Fruit fly (Drosophila melanogaster) whole organism, embryonic: ENCODE measurements around the gene CG16959.

Source experiments
- Atf-2 ChIP-seq: fragments of 200-800 bp; sonication (Bioruptor generic); optimal IDR thresholded peaks from 2 replicates; lab custom pipeline; 2016; ENCODE audit warnings: missing biosample characterization, missing genetic modification characterization
- Bdp1 ChIP-seq: fragments of 200-800 bp; sonication (Bioruptor generic); optimal IDR thresholded peaks from 3 replicates; lab custom pipeline; 2016; ENCODE audit warnings: missing biosample characterization, missing genetic modification characterization
- CG1024 ChIP-seq: fragments of 200-800 bp; sonication (Bioruptor generic); IDR thresholded peaks from 2 replicates; pipeline ENCODE4 v1.3.6; 2022; ENCODE audit warnings: missing biosample characterization, missing genetic modification characterization
- CG10366 ChIP-seq: fragments of 200-800 bp; sonication (Bioruptor generic); IDR thresholded peaks from 2 replicates; pipeline ENCODE4 v1.3.6; 2022; ENCODE audit warnings: missing biosample characterization, missing genetic modification characterization
- CG12219 ChIP-seq: fragments of 200-800 bp; sonication (Bioruptor generic); optimal IDR thresholded peaks from 3 replicates; lab custom pipeline; 2018; ENCODE audit warnings: missing biosample characterization, mild to moderate bottlenecking, missing genetic modification characterization
- CG14050 ChIP-seq: fragments of 200-800 bp; sonication (Bioruptor generic); IDR thresholded peaks from 3 replicates; pipeline ENCODE4 v1.3.6; 2022; ENCODE audit warnings: missing biosample characterization, missing genetic modification characterization
- CG14667 ChIP-seq: fragments of 200-800 bp; sonication (Bioruptor generic); IDR thresholded peaks from 2 replicates; pipeline ENCODE4 v1.3.6; 2022; ENCODE audit warnings: missing biosample characterization, missing genetic modification characterization
- CG1603 ChIP-seq: fragments of 200-800 bp; sonication (Bioruptor generic); optimal IDR thresholded peaks from 2 replicates; lab custom pipeline; 2019; ENCODE audit warnings: missing biosample characterization, mild to moderate bottlenecking, missing genetic modification characterization, moderate library complexity
- CG16779 ChIP-seq: fragments of 200-800 bp; sonication (Bioruptor generic); IDR thresholded peaks from 2 replicates; pipeline ENCODE4 v1.3.6; 2022; ENCODE audit warnings: missing biosample characterization, missing genetic modification characterization
- CG17385 ChIP-seq: fragments of 200-800 bp; sonication (Bioruptor generic); optimal IDR thresholded peaks from 3 replicates; lab custom pipeline; 2018; ENCODE audit warnings: missing biosample characterization, mild to moderate bottlenecking, missing genetic modification characterization
- CG3163 ChIP-seq: fragments of 200-800 bp; sonication (Bioruptor generic); optimal IDR thresholded peaks from 3 replicates; lab custom pipeline; 2016; ENCODE audit warnings: missing biosample characterization, missing genetic modification characterization
- CG32767 ChIP-seq: fragments of 200-800 bp; sonication (Bioruptor generic); IDR thresholded peaks from 2 replicates; pipeline ENCODE4 v1.3.6; 2022; ENCODE audit warnings: missing biosample characterization, missing genetic modification characterization
- CG4730 ChIP-seq: fragments of 200-800 bp; sonication (Bioruptor generic); IDR thresholded peaks from 2 replicates; pipeline ENCODE4 v1.3.6; 2022; ENCODE audit warnings: missing biosample characterization, missing genetic modification characterization
- CG4854 ChIP-seq: fragments of 200-800 bp; sonication (Bioruptor generic); optimal IDR thresholded peaks from 2 replicates; lab custom pipeline; 2016; ENCODE audit warnings: missing biosample characterization, missing genetic modification characterization, inconsistent platforms
- CG5180 ChIP-seq: fragments of 200-800 bp; sonication (Bioruptor generic); optimal IDR thresholded peaks from 3 replicates; lab custom pipeline; 2017; ENCODE audit warnings: missing biosample characterization, missing genetic modification characterization, mild to moderate bottlenecking, moderate library complexity, missing genetic modification reagents
- CG6689 ChIP-seq: fragments of 200-800 bp; sonication (Bioruptor generic); IDR thresholded peaks from 2 replicates; pipeline ENCODE4 v1.3.6; 2022; ENCODE audit warnings: missing biosample characterization, missing genetic modification characterization
- CG6765 ChIP-seq: fragments of 200-800 bp; sonication (Bioruptor generic); optimal IDR thresholded peaks from 3 replicates; lab custom pipeline; 2017; ENCODE audit warnings: missing biosample characterization, mild to moderate bottlenecking, missing genetic modification characterization
- CG6813 ChIP-seq: fragments of 200-800 bp; sonication (Bioruptor generic); optimal IDR thresholded peaks from 2 replicates; lab custom pipeline; 2017; ENCODE audit warnings: missing biosample characterization, missing genetic modification characterization, mild to moderate bottlenecking, moderate library complexity, missing genetic modification reagents
- CG7839 ChIP-seq: fragments of 200-800 bp; sonication (Bioruptor generic); optimal IDR thresholded peaks from 3 replicates; lab custom pipeline; 2018; ENCODE audit warnings: missing biosample characterization, mild to moderate bottlenecking, missing genetic modification characterization, moderate library complexity
- CG8944 ChIP-seq: fragments of 200-800 bp; sonication (Bioruptor generic); optimal IDR thresholded peaks from 3 replicates; lab custom pipeline; 2016; ENCODE audit warnings: missing biosample characterization, missing genetic modification characterization
- CoRest ChIP-seq: fragments of 200-800 bp; sonication (Bioruptor generic); optimal IDR thresholded peaks from 3 replicates; lab custom pipeline; 2018; ENCODE audit warnings: missing biosample characterization, mild to moderate bottlenecking, missing genetic modification characterization, moderate library complexity
- D ChIP-seq, 2 experiments: fragments of 200-800 bp in 1 of 2; fragments of >200 bp in 1 of 2; sonication (Bioruptor generic) in 1 of 2; optimal IDR thresholded peaks; 2 replicates in 1 of 2; 3 replicates in 1 of 2; lab custom pipeline; 2017; ENCODE audit warnings: mild to moderate bottlenecking in 1 of 2, missing biosample characterization in 1 of 2, missing genetic modification characterization in 1 of 2, missing genetic modification reagents in 1 of 2
- Dbx ChIP-seq: fragments of 200-800 bp; sonication (Bioruptor generic); IDR thresholded peaks from 3 replicates; pipeline ENCODE4 v1.3.6; 2022; ENCODE audit warnings: missing biosample characterization, missing genetic modification characterization
- Dek ChIP-seq: fragments of 200-800 bp; sonication (Bioruptor generic); optimal IDR thresholded peaks from 3 replicates; lab custom pipeline; 2019; ENCODE audit warnings: missing biosample characterization, mild to moderate bottlenecking, missing genetic modification characterization, moderate library complexity
- Dll ChIP-seq: fragments of 200-800 bp; sonication (Bioruptor generic); IDR thresholded peaks from 4 replicates; pipeline ENCODE4 v1.3.6; 2022; ENCODE audit warnings: missing biosample characterization, missing genetic modification characterization; ENCODE audit not compliant: partially characterized antibody
- H15 ChIP-seq: fragments of 200-800 bp; sonication (Bioruptor generic); IDR thresholded peaks from 3 replicates; pipeline ENCODE4 v1.3.6; 2022; ENCODE audit warnings: missing biosample characterization, missing genetic modification characterization
- Hr51 ChIP-seq, 2 experiments: fragments of 200-800 bp; sonication (Bioruptor generic); optimal IDR thresholded peaks; 2 replicates in 1 of 2; 3 replicates in 1 of 2; lab custom pipeline; 2016 to 2018; ENCODE audit warnings: missing biosample characterization in 2 of 2, missing genetic modification characterization in 2 of 2, mild to moderate bottlenecking in 1 of 2, moderate library complexity in 1 of 2
- MBD-R2 ChIP-seq: fragments of 200-800 bp; sonication (Bioruptor generic); IDR thresholded peaks from 2 replicates; pipeline ENCODE4 v1.3.6; 2022; ENCODE audit warnings: missing biosample characterization, missing genetic modification characterization
- Med ChIP-seq: fragments of 200-800 bp; sonication (Bioruptor generic); peaks from one replicate; lab custom pipeline; 2016; ENCODE audit warnings: missing biosample characterization, missing genetic modification characterization, mild to moderate bottlenecking, inconsistent platforms, moderate library complexity
- Nf-YC ChIP-seq: fragments of 200-800 bp; optimal IDR thresholded peaks from 3 replicates; lab custom pipeline; 2019; ENCODE audit warnings: missing biosample characterization, mild to moderate bottlenecking, missing genetic modification characterization, moderate library complexity
- Sox102F ChIP-seq: fragments of 200-800 bp; sonication (Bioruptor generic); optimal IDR thresholded peaks from 2 replicates; lab custom pipeline; 2018; ENCODE audit warnings: missing biosample characterization, mild to moderate bottlenecking, missing genetic modification characterization, moderate library complexity
- ac ChIP-seq: fragments of 200-800 bp; sonication (Bioruptor generic); optimal IDR thresholded peaks from 3 replicates; lab custom pipeline; 2017; ENCODE audit warnings: missing biosample characterization, mild to moderate bottlenecking, missing genetic modification characterization
- ap ChIP-seq: fragments of 200-800 bp; sonication (Bioruptor generic); IDR thresholded peaks from 2 replicates; pipeline ENCODE4 v1.3.6; 2022; ENCODE audit warnings: missing biosample characterization, missing genetic modification characterization
- bbx ChIP-seq: fragments of 200-800 bp; sonication (Bioruptor generic); IDR thresholded peaks from 2 replicates; pipeline ENCODE4 v1.3.6; 2022; ENCODE audit warnings: missing biosample characterization, missing genetic modification characterization; ENCODE audit not compliant: partially characterized antibody
- ems ChIP-seq: fragments of 200-800 bp; sonication (Bioruptor generic); optimal IDR thresholded peaks from 3 replicates; lab custom pipeline; 2016; ENCODE audit warnings: missing biosample characterization, missing genetic modification characterization
- gro ChIP-seq: fragments of 200-800 bp; sonication (Bioruptor generic); optimal IDR thresholded peaks from 2 replicates; lab custom pipeline; 2016; ENCODE audit warnings: missing biosample characterization, missing genetic modification characterization
- gsb-n ChIP-seq: fragments of 200-800 bp; sonication (Bioruptor generic); optimal IDR thresholded peaks from 3 replicates; lab custom pipeline; 2018; ENCODE audit warnings: missing biosample characterization, mild to moderate bottlenecking, missing genetic modification characterization
- hb ChIP-seq: fragments of 200-800 bp; sonication (Bioruptor generic); IDR thresholded peaks from 3 replicates; pipeline ENCODE4 v1.3.6; 2022; ENCODE audit warnings: missing biosample characterization, missing genetic modification characterization; ENCODE audit not compliant: partially characterized antibody
- mam ChIP-seq: fragments of 200-800 bp; sonication (Bioruptor generic); optimal IDR thresholded peaks from 3 replicates; lab custom pipeline; 2016; ENCODE audit warnings: missing biosample characterization, missing genetic modification characterization
- nau ChIP-seq: fragments of 200-800 bp; sonication (Bioruptor generic); optimal IDR thresholded peaks from 3 replicates; lab custom pipeline; 2017; ENCODE audit warnings: missing biosample characterization, mild to moderate bottlenecking, missing genetic modification characterization, missing genetic modification reagents
- pros ChIP-seq: fragments of 200-800 bp; sonication (Bioruptor generic); optimal IDR thresholded peaks from 3 replicates; lab custom pipeline; 2019; ENCODE audit warnings: missing biosample characterization, mild to moderate bottlenecking, missing genetic modification characterization, moderate library complexity
- pzg ChIP-seq: fragments of 200-800 bp; sonication (Bioruptor generic); optimal IDR thresholded peaks from 3 replicates; lab custom pipeline; 2018; ENCODE audit warnings: missing biosample characterization, mild to moderate bottlenecking, missing genetic modification characterization, moderate library complexity
- ro ChIP-seq: fragments of 200-800 bp; sonication (Bioruptor generic); IDR thresholded peaks from 2 replicates; pipeline ENCODE4 v1.3.6; 2022; ENCODE audit warnings: missing biosample characterization, missing genetic modification characterization
- salm ChIP-seq: fragments of 200-800 bp; sonication (Bioruptor generic); optimal IDR thresholded peaks from 2 replicates; lab custom pipeline; 2018; ENCODE audit warnings: missing biosample characterization, mild to moderate bottlenecking, missing genetic modification characterization
- schlank ChIP-seq: fragments of 200-800 bp; sonication (Bioruptor generic); optimal IDR thresholded peaks from 2 replicates; lab custom pipeline; 2018; ENCODE audit warnings: missing biosample characterization, mild to moderate bottlenecking, missing genetic modification characterization
- sens ChIP-seq: fragments of 200-800 bp; sonication (Bioruptor generic); peaks from one replicate; lab custom pipeline; 2016; ENCODE audit warnings: missing biosample characterization, missing genetic modification characterization
- slou ChIP-seq: fragments of 200-800 bp; sonication (Bioruptor generic); optimal IDR thresholded peaks from 3 replicates; lab custom pipeline; 2016; ENCODE audit warnings: missing biosample characterization, missing genetic modification characterization
- tio ChIP-seq: fragments of 200-800 bp; sonication (Bioruptor generic); optimal IDR thresholded peaks from 2 replicates; lab custom pipeline; 2017; ENCODE audit warnings: missing biosample characterization, missing genetic modification characterization, inconsistent platforms
- tup ChIP-seq: fragments of 200-800 bp; sonication (Bioruptor generic); optimal IDR thresholded peaks from 2 replicates; lab custom pipeline; 2016; ENCODE audit warnings: missing biosample characterization, mild to moderate bottlenecking, missing genetic modification characterization, moderate library complexity
- twi ChIP-seq: fragments of 200-800 bp; optimal IDR thresholded peaks from 2 replicates; lab custom pipeline; 2019; ENCODE audit warnings: missing biosample characterization, mild to moderate bottlenecking, missing genetic modification characterization, moderate library complexity
- yki ChIP-seq: fragments of >200 bp; optimal IDR thresholded peaks from 3 replicates; lab custom pipeline; 2018

Gene CG16959

dm6 chr3L:15163414-15163813, 38.3 kb upstream of the CG16959 start, which contains the start of gene CG7011 (continued):
- TF ChIP-seq nau (GFP tag; lab: Kevin White, UChicago) (no peak), slou (no peak), salm (tag; lab: Kevin White, UChicago) (no peak), CG6813 (no peak), ac (no peak), CoRest (tag; lab: Kevin White, UChicago) (no peak), sens (GFP tag; lab: Kevin White, UChicago) (peak; percentile 23), CG14050 (peak; percentile 34; the same call in 1 of the 3 replicates), schlank (tag; lab: Kevin White, UChicago) (no peak), CG7839 (no peak), Sox102F (GFP tag; lab: Kevin White, UChicago) (no peak), Dbx (GFP tag; lab: Robert Waterston, UW) (no peak), CG6765 (GFP tag; lab: Kevin White, UChicago) (no peak), CG1603 (tag; lab: Kevin White, UChicago) (peak; percentile 30), tup (no peak), bbx (GFP tag; lab: Robert Waterston, UW) (peak; percentile 78), Dek (tag; lab: Kevin White, UChicago) (no peak), Med (GFP tag; lab: Kevin White, UChicago) (peak; percentile 86), CG4854 (no peak), CG3163 (GFP tag; lab: Kevin White, UChicago) (no peak), CG8944 (GFP tag; lab: Kevin White, UChicago) (no peak), twi (tag; lab: Kevin White, UChicago) (peak; percentile 6), Atf-2 (GFP tag; lab: Kevin White, UChicago) (no peak), Hr51 (GFP tag; optimal IDR thresholded peaks at IDR 0.05; lab: Kevin White, UChicago) (no peak), CG10366 (GFP tag; lab: Robert Waterston, UW) (no peak), ro (GFP tag; lab: Robert Waterston, UW) (no peak), H15 (GFP tag; lab: Robert Waterston, UW) (no peak), Nf-YC (tag; lab: Kevin White, UChicago) (no peak), hb (GFP tag; lab: Robert Waterston, UW) (0 out of 3 replicates have a peak, but pooled peaks have one; percentile 34), yki (lab: Kevin White, UChicago) (no peak), CG12219 (no peak), pzg (GFP tag; lab: Kevin White, UChicago) (peak; percentile 57), Bdp1 (GFP tag; lab: Kevin White, UChicago) (no peak), CG1024 (GFP tag; lab: Robert Waterston, UW) (no peak), ems (GFP tag; lab: Kevin White, UChicago) (no peak), CG32767 (GFP tag; lab: Robert Waterston, UW) (no peak), gsb-n (tag; lab: Kevin White, UChicago) (no peak), gro (peak; percentile 2), CG16779 (GFP tag; lab: Robert Waterston, UW) (no peak), Dll (GFP tag; lab: Robert Waterston, UW) (peak; percentile 62; the same call in 3 of the 4 replicates), CG14667 (GFP tag; lab: Robert Waterston, UW) (no peak), pros (GFP tag; lab: Kevin White, UChicago) (no peak), ap (GFP tag; lab: Robert Waterston, UW) (no peak), CG6689 (GFP tag; lab: Robert Waterston, UW) (no peak), CG17385 (GFP tag; lab: Kevin White, UChicago) (no peak), CG4730 (GFP tag; lab: Robert Waterston, UW) (no peak), mam (GFP tag; lab: Kevin White, UChicago) (peak; percentile 8), tio (GFP tag; lab: Kevin White, UChicago) (no peak), CG5180 (GFP tag; lab: Kevin White, UChicago) (peak; percentile 88), D (optimal IDR thresholded peaks at IDR 0.05; lab: Kevin White, UChicago) (no peak), D (GFP tag; optimal IDR thresholded peaks at IDR 0.05; lab: Kevin White, UChicago) (no peak), MBD-R2 (GFP tag; lab: Robert Waterston, UW) (peak; percentile 67)
